Worm (Caenorhabditis elegans): ENCODE results near the gene ZK1307.9.

ZK1307.9 gene

DNA sequence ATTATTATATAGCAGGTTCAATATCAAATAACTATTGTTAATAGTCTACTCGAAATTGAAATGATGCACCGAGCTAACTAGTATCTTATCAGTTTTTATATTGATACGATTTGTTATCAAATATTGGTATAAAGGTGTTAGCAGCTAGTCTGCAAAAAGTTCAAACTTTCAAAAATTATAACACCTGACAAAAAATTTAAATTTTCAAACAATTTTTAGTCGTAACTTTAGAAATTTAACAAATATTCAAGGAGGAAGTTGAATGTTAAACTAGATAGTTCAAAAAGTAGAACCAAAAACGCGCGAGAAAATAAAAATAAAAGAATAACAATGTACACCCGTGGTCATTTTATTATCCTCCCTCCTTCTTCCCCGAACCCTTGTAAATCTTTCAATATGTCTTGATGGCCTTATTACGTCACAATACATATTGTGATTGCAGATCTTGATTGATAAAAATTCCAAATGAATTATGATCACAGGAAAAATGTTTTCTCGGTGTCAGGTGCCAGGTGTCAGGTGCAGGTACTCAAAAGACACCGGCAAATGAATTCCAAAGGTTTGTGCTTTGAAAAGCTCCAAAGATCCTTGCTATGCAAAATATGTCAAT, 6.3 kb downstream of the ZK1307.9 start, which contains the start of gene ZK1307.1:
Gene ZK1307.1 (minus strand): TSS at position 51 of the 610 bp plus-strand sequence.
- TF ChIP-seq php-3 (GFP tag; IDR thresholded peaks at IDR 0.05): peak; percentile 69
- TF ChIP-seq hlh-30 (tag; optimal IDR thresholded peaks at IDR 0.05; ENCODE audit: insufficient read depth): peak; percentile 56
- no peak for TF ChIP-seq lir-3 (tag; optimal IDR thresholded peaks at IDR 0.05)
- no peak for TF ChIP-seq R02D3.7 (tag; optimal IDR thresholded peaks at IDR 0.05)
- no peak for TF ChIP-seq F26F4.8 (GFP tag; conservative IDR thresholded peaks at IDR 0.05)
- TF ChIP-seq nhr-28 (tag; optimal IDR thresholded peaks at IDR 0.05): peak; percentile 27
- TF ChIP-seq mes-2 (tag; optimal IDR thresholded peaks at IDR 0.05; ENCODE audit: poor library complexity, severe bottlenecking): no peak
- TF ChIP-seq F44E2.7 (GFP tag; IDR thresholded peaks at IDR 0.05): no peak
- peak; percentile 47 for TF ChIP-seq pqm-1 (tag; optimal IDR thresholded peaks at IDR 0.05)
- no peak for TF ChIP-seq zfp-2 (tag; optimal IDR thresholded peaks at IDR 0.05)

DNA sequence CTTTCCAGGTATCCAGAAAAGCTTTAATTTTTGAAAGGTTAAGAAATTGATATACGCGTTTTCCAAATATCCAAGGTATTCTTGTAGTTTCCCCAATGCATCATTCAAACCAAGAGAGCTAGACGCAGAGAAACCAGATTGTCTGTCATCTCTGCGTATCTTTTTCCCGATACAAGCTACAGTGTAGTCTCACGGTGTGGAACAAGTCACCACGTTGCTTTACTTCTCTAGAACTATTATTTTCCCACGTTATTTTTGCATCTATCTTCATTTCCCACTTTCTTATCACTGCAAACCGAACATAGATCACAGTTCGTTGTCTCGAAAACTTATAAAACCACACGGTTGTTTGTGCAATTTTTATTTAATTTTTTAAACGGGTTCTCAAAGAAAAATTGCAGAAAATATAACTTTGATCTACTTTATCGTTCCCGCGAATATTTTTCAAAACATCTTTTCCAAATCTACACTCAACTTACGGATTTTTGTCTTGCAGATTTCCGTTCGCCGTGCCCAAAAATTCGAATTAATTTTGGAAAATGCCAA, 7.0 kb downstream of the ZK1307.9 start, which contains the start of gene gstk-1:
Gene gstk-1 (plus strand): TSS at position 496 of the 546 bp plus-strand sequence.
- TF ChIP-seq lin-1 (GFP tag; IDR thresholded peaks at IDR 0.05): no peak
- no peak for TF ChIP-seq rbr-2 (tag; optimal IDR thresholded peaks at IDR 0.05)
- TF ChIP-seq dpl-1 (GFP tag; optimal IDR thresholded peaks at IDR 0.05): no peak
- peak; percentile 55; the same call in 1 of the 2 replicates for TF ChIP-seq php-3 (GFP tag; IDR thresholded peaks at IDR 0.05)
- TF ChIP-seq R02D3.7 (tag; optimal IDR thresholded peaks at IDR 0.05): no peak
- TF ChIP-seq lin-15B (tag; optimal IDR thresholded peaks at IDR 0.05): no peak
- no peak for TF ChIP-seq hlh-30 (tag; optimal IDR thresholded peaks at IDR 0.05; ENCODE audit: insufficient read depth)
- TF ChIP-seq lir-3 (tag; optimal IDR thresholded peaks at IDR 0.05): no peak
- no peak for TF ChIP-seq Y5F2A.4 (GFP tag; optimal IDR thresholded peaks at IDR 0.05)
- no peak for TF ChIP-seq nhr-76 (tag; optimal IDR thresholded peaks at IDR 0.05)
- no peak for TF ChIP-seq spr-1 (tag; optimal IDR thresholded peaks at IDR 0.05)
- TF ChIP-seq ceh-44 (GFP tag; IDR thresholded peaks at IDR 0.05): no peak
- no peak for TF ChIP-seq F44E2.7 (GFP tag; IDR thresholded peaks at IDR 0.05)
- TF ChIP-seq daf-8 (GFP tag; IDR thresholded peaks at IDR 0.05): no peak
- no peak for TF ChIP-seq mdt-29 (GFP tag; IDR thresholded peaks at IDR 0.05)
- no peak for TF ChIP-seq zfp-2 (tag; optimal IDR thresholded peaks at IDR 0.05)
- peak; percentile 62 for TF ChIP-seq nhr-28 (tag; optimal IDR thresholded peaks at IDR 0.05)
- TF ChIP-seq ces-1 (GFP tag; optimal IDR thresholded peaks at IDR 0.05): no peak
- no peak for TF ChIP-seq ceh-62 (tag; optimal IDR thresholded peaks at IDR 0.05)
- TF ChIP-seq ceh-32 (tag; optimal IDR thresholded peaks at IDR 0.05; ENCODE audit: poor library complexity): no peak
- no peak for TF ChIP-seq hif-1 (tag; optimal IDR thresholded peaks at IDR 0.05)
- TF ChIP-seq ceh-82 (tag; optimal IDR thresholded peaks at IDR 0.05): no peak
- no peak for TF ChIP-seq lin-39 (tag; optimal IDR thresholded peaks at IDR 0.05)
- no peak for TF ChIP-seq dmd-9 (GFP tag; IDR thresholded peaks at IDR 0.05)
- TF ChIP-seq madf-9 (GFP tag; conservative IDR thresholded peaks at IDR 0.05): no peak
- TF ChIP-seq fkh-10 (GFP tag; optimal IDR thresholded peaks at IDR 0.05): no peak
- TF ChIP-seq pqm-1 (tag; optimal IDR thresholded peaks at IDR 0.05): peak; percentile 22
- no peak for TF ChIP-seq ama-1 (optimal IDR thresholded peaks at IDR 0.05)
- TF ChIP-seq nhr-6 (tag; optimal IDR thresholded peaks at IDR 0.05): no peak
- TF ChIP-seq dmd-8 (GFP tag; IDR thresholded peaks at IDR 0.05): 0 out of 2 replicates have a peak, but pooled peaks have one; percentile 25
- no peak for TF ChIP-seq daf-16 (GFP tag; optimal IDR thresholded peaks at IDR 0.05)
- TF ChIP-seq daf-16 (tag; optimal IDR thresholded peaks at IDR 0.05): peak; percentile 65
- TF ChIP-seq nhr-77 (tag; optimal IDR thresholded peaks at IDR 0.05): no peak
- no peak for TF ChIP-seq ztf-11 (tag; optimal IDR thresholded peaks at IDR 0.05)
- TF ChIP-seq Y105C5A.15 (GFP tag; IDR thresholded peaks at IDR 0.05): no peak
- no peak for TF ChIP-seq lim-7 (GFP tag; IDR thresholded peaks at IDR 0.05)
- TF ChIP-seq attf-4 (tag; optimal IDR thresholded peaks at IDR 0.05): no peak
- no peak for TF ChIP-seq hmg-1.1 (GFP tag; IDR thresholded peaks at IDR 0.05)
- TF ChIP-seq daf-12 (tag; optimal IDR thresholded peaks at IDR 0.05): no peak
- TF ChIP-seq lin-29 (GFP tag; IDR thresholded peaks at IDR 0.05): no peak
- no peak for TF ChIP-seq ctbp-1 (GFP tag; IDR thresholded peaks at IDR 0.05)
- no peak for TF ChIP-seq egl-27 (tag; optimal IDR thresholded peaks at IDR 0.05)
- no peak for TF ChIP-seq zip-2 (tag; optimal IDR thresholded peaks at IDR 0.05)
- TF ChIP-seq nhr-11 (tag; optimal IDR thresholded peaks at IDR 0.05): no peak
- peak; percentile 36 for TF ChIP-seq nhr-102 (tag; optimal IDR thresholded peaks at IDR 0.05)
- no peak for TF ChIP-seq set-16 (GFP tag; IDR thresholded peaks at IDR 0.05)
- TF ChIP-seq F26F4.8 (GFP tag; conservative IDR thresholded peaks at IDR 0.05): no peak
